Worm (Caenorhabditis elegans) whole organism, early embryonic: Measurements from ENCODE around the gene srj-27.

Source experiments
- ceh-36 ChIP-seq: sonication (generic microtip); optimal IDR thresholded peaks from 2 replicates; lab custom pipeline; 2016; ENCODE audit warnings: missing genetic modification characterization, inconsistent platforms, missing compliant biosample characterization
- ets-7 ChIP-seq: sonication (generic microtip); optimal IDR thresholded peaks from 2 replicates; lab custom pipeline; 2016; ENCODE audit warnings: missing genotype, missing genetic modification characterization, missing compliant biosample characterization
- hmbx-1 ChIP-seq: sonication (generic microtip); optimal IDR thresholded peaks from 2 replicates; lab custom pipeline; 2016; ENCODE audit warnings: mild to moderate bottlenecking, missing genetic modification characterization, missing compliant biosample characterization
- hmg-4 ChIP-seq: fragments of 200-800 bp; sonication (Bioruptor generic); optimal IDR thresholded peaks from 2 replicates; lab custom pipeline; 2018; ENCODE audit warnings: mild to moderate bottlenecking, missing genetic modification characterization, missing compliant biosample characterization
- hnd-1 ChIP-seq: sonication (generic microtip); optimal IDR thresholded peaks from 2 replicates; lab custom pipeline; 2016; ENCODE audit warnings: missing genetic modification characterization, missing compliant biosample characterization
- pes-1 ChIP-seq: fragments of 200-800 bp; sonication (Bioruptor generic); IDR thresholded peaks from 2 replicates; pipeline ENCODE4 v1.3.6; 2022; ENCODE audit warnings: missing genetic modification reagents, missing genetic modification characterization, missing compliant biosample characterization
- sea-1 ChIP-seq: fragments of 200-800 bp; sonication (Bioruptor generic); conservative IDR thresholded peaks from 2 replicates; pipeline ENCODE4 v1.3.6; 2022; ENCODE audit warnings: missing genetic modification characterization, missing compliant biosample characterization
- tra-4 ChIP-seq: sonication (generic microtip); optimal IDR thresholded peaks from 2 replicates; lab custom pipeline; 2017; ENCODE audit warnings: missing genetic modification characterization, missing compliant biosample characterization

- TF ChIP-seq ceh-36 (tag; lab: Kevin White, UChicago), result no peak
- no peak for TF ChIP-seq tra-4 (tag; lab: Kevin White, UChicago)
- TF ChIP-seq hmg-4 (GFP tag; lab: Kevin White, UChicago), result no peak
- no peak for TF ChIP-seq ets-7 (tag; lab: Kevin White, UChicago)
- no peak for TF ChIP-seq pes-1 (GFP tag; lab: Robert Waterston, UW)
- TF ChIP-seq hmbx-1, result no peak
- no peak for TF ChIP-seq hnd-1 (tag; lab: Kevin White, UChicago)
- TF ChIP-seq sea-1, result no peak
These were observed 642 bp upstream of the srj-27 start, which contains the start of gene srr-7 for ce11 chrV:15127955-15128354.
